Fruit fly (Drosophila melanogaster) whole organism, embryonic: ENCODE measurements around the gene heix.

Source experiments
- Atf3 ChIP-seq: fragments of 200-800 bp; sonication (Bioruptor generic); optimal IDR thresholded peaks from 3 replicates; lab custom pipeline; 2016; ENCODE audit warnings: missing biosample characterization, missing genetic modification characterization
- Bdp1 ChIP-seq: fragments of 200-800 bp; sonication (Bioruptor generic); optimal IDR thresholded peaks from 3 replicates; lab custom pipeline; 2016; ENCODE audit warnings: missing biosample characterization, missing genetic modification characterization
- BtbVII ChIP-seq: fragments of 200-800 bp; sonication (Bioruptor generic); optimal IDR thresholded peaks from 3 replicates; lab custom pipeline; 2017; ENCODE audit warnings: missing biosample characterization, mild to moderate bottlenecking, missing genetic modification characterization
- CG11085 ChIP-seq: fragments of 200-800 bp; sonication (Bioruptor generic); IDR thresholded peaks from 2 replicates; pipeline ENCODE4 v1.3.6; 2022; ENCODE audit warnings: missing biosample characterization, missing genetic modification characterization
- CG11560 ChIP-seq: fragments of 200-800 bp; sonication (Bioruptor generic); IDR thresholded peaks from 3 replicates; pipeline ENCODE4 v1.3.6; 2022; ENCODE audit warnings: missing biosample characterization, missing genetic modification characterization
- CG12104 ChIP-seq: fragments of 200-800 bp; sonication (Bioruptor generic); optimal IDR thresholded peaks from 3 replicates; lab custom pipeline; 2016; ENCODE audit warnings: missing biosample characterization, missing genetic modification characterization
- CG12299 ChIP-seq: fragments of 200-800 bp; sonication (Bioruptor generic); optimal IDR thresholded peaks from 2 replicates; lab custom pipeline; 2018; ENCODE audit warnings: missing biosample characterization, mild to moderate bottlenecking, missing genetic modification characterization
- CG14050 ChIP-seq: fragments of 200-800 bp; sonication (Bioruptor generic); IDR thresholded peaks from 3 replicates; pipeline ENCODE4 v1.3.6; 2022; ENCODE audit warnings: missing biosample characterization, missing genetic modification characterization
- CG15269 ChIP-seq: fragments of 200-800 bp; sonication (Bioruptor generic); optimal IDR thresholded peaks from 2 replicates; lab custom pipeline; 2018; ENCODE audit warnings: missing biosample characterization, mild to moderate bottlenecking, missing genetic modification characterization, moderate library complexity
- CG17186 ChIP-seq: fragments of 200-800 bp; sonication (Bioruptor generic); optimal IDR thresholded peaks from 3 replicates; lab custom pipeline; 2017; ENCODE audit warnings: missing biosample characterization, missing genetic modification reagents, missing genetic modification characterization
- CG17385 ChIP-seq: fragments of 200-800 bp; sonication (Bioruptor generic); optimal IDR thresholded peaks from 3 replicates; lab custom pipeline; 2018; ENCODE audit warnings: missing biosample characterization, mild to moderate bottlenecking, missing genetic modification characterization
- CG31441 ChIP-seq: fragments of 200-800 bp; sonication (Bioruptor generic); IDR thresholded peaks from 2 replicates; pipeline ENCODE4 v1.3.6; 2022; ENCODE audit warnings: missing biosample characterization, missing genetic modification characterization
- CG4360 ChIP-seq: fragments of 200-800 bp; sonication (Bioruptor generic); IDR thresholded peaks from 2 replicates; pipeline ENCODE4 v1.3.6; 2022; ENCODE audit warnings: missing biosample characterization, missing genetic modification characterization
- CG43689 ChIP-seq: fragments of 200-800 bp; sonication (Bioruptor generic); IDR thresholded peaks from 2 replicates; pipeline ENCODE4 v1.3.6; 2022; ENCODE audit warnings: missing biosample characterization, missing genetic modification characterization
- CG6272 ChIP-seq: fragments of 200-800 bp; sonication (Bioruptor generic); IDR thresholded peaks from 2 replicates; pipeline ENCODE4 v1.3.6; 2022; ENCODE audit warnings: missing biosample characterization, missing genetic modification characterization
- CG6791 ChIP-seq: fragments of 200-800 bp; sonication (Bioruptor generic); IDR thresholded peaks from 3 replicates; pipeline ENCODE4 v1.3.6; 2022; ENCODE audit warnings: missing biosample characterization, missing genetic modification characterization; ENCODE audit not compliant: partially characterized antibody
- CG7357 ChIP-seq: fragments of 200-800 bp; sonication (Bioruptor generic); IDR thresholded peaks from 3 replicates; pipeline ENCODE4 v1.3.6; 2022; ENCODE audit warnings: missing biosample characterization, missing genetic modification characterization
- CG7745 ChIP-seq: fragments of 200-800 bp; sonication (Bioruptor generic); optimal IDR thresholded peaks from 2 replicates; lab custom pipeline; 2018; ENCODE audit warnings: missing biosample characterization, mild to moderate bottlenecking, missing genetic modification characterization, moderate library complexity
- CG9817 ChIP-seq: fragments of 200-800 bp; sonication (Bioruptor generic); optimal IDR thresholded peaks from 2 replicates; lab custom pipeline; 2018; ENCODE audit warnings: missing biosample characterization, mild to moderate bottlenecking, missing genetic modification characterization, moderate library complexity
- CoRest ChIP-seq: fragments of 200-800 bp; sonication (Bioruptor generic); optimal IDR thresholded peaks from 3 replicates; lab custom pipeline; 2018; ENCODE audit warnings: missing biosample characterization, mild to moderate bottlenecking, missing genetic modification characterization, moderate library complexity
- D19A ChIP-seq: fragments of 200-800 bp; optimal IDR thresholded peaks from 3 replicates; lab custom pipeline; 2019; ENCODE audit warnings: missing biosample characterization, mild to moderate bottlenecking, missing genetic modification characterization, moderate library complexity
- ERR ChIP-seq: fragments of 200-800 bp; sonication (Bioruptor generic); optimal IDR thresholded peaks from 2 replicates; lab custom pipeline; 2016; ENCODE audit warnings: missing biosample characterization, missing genetic modification characterization
- H2.0 ChIP-seq: fragments of 200-800 bp; sonication (Bioruptor generic); IDR thresholded peaks from 2 replicates; pipeline ENCODE4 v1.3.6; 2022; ENCODE audit warnings: missing biosample characterization, missing genetic modification characterization
- Hsf ChIP-seq: fragments of 200-800 bp; sonication (Bioruptor generic); optimal IDR thresholded peaks from 3 replicates; lab custom pipeline; 2016; ENCODE audit warnings: missing biosample characterization, missing genetic modification characterization
- NC2α ChIP-seq: fragments of 200-800 bp; sonication (Bioruptor generic); optimal IDR thresholded peaks from 2 replicates; lab custom pipeline; 2016; ENCODE audit warnings: missing biosample characterization, missing genetic modification characterization
- Optix ChIP-seq: fragments of 200-800 bp; sonication (Bioruptor generic); IDR thresholded peaks from 3 replicates; pipeline ENCODE4 v1.3.6; 2022; ENCODE audit warnings: missing biosample characterization, missing genetic modification characterization
- Stat92E ChIP-seq, 3 experiments: fragments of >200 bp in 2 of 3; fragments of 200-800 bp in 1 of 3; sonication (Bioruptor generic) in 1 of 3; optimal IDR thresholded peaks; 2 replicates each; lab custom pipeline; 2017 to 2019; ENCODE audit warnings: missing biosample characterization in 3 of 3, missing genetic modification characterization in 3 of 3, mild to moderate bottlenecking in 1 of 3, moderate library complexity in 1 of 3
- Taf1 ChIP-seq: fragments of 200-800 bp; sonication (Bioruptor generic); IDR thresholded peaks from 2 replicates; pipeline ENCODE4 v1.3.6; 2022; ENCODE audit warnings: missing biosample characterization, missing genetic modification characterization
- YL-1 ChIP-seq: fragments of 200-800 bp; sonication (Bioruptor generic); optimal IDR thresholded peaks from 3 replicates; lab custom pipeline; 2017; ENCODE audit warnings: missing biosample characterization, mild to moderate bottlenecking, missing genetic modification characterization
- bigmax ChIP-seq: fragments of 200-800 bp; sonication (Bioruptor generic); optimal IDR thresholded peaks from 2 replicates; lab custom pipeline; 2018; ENCODE audit warnings: missing biosample characterization, mild to moderate bottlenecking, missing genetic modification characterization
- caup ChIP-seq: fragments of 200-800 bp; sonication (Bioruptor generic); optimal IDR thresholded peaks from 3 replicates; lab custom pipeline; 2017; ENCODE audit warnings: missing biosample characterization, mild to moderate bottlenecking, missing genetic modification characterization, moderate library complexity; ENCODE audit not compliant: severe bottlenecking
- dan ChIP-seq: fragments of 200-800 bp; sonication (Bioruptor generic); IDR thresholded peaks from 2 replicates; pipeline ENCODE4 v1.3.6; 2022; ENCODE audit warnings: missing biosample characterization, missing genetic modification characterization
- dimm ChIP-seq: fragments of 200-800 bp; sonication (Bioruptor generic); IDR thresholded peaks from 2 replicates; pipeline ENCODE4 v1.3.6; 2022; ENCODE audit warnings: missing biosample characterization, missing genetic modification characterization
- dmrt99B ChIP-seq: fragments of 200-800 bp; sonication (Bioruptor generic); optimal IDR thresholded peaks from 2 replicates; lab custom pipeline; 2018; ENCODE audit warnings: missing biosample characterization, mild to moderate bottlenecking, missing genetic modification characterization, moderate library complexity
- dysf ChIP-seq: fragments of 200-800 bp; sonication (Bioruptor generic); IDR thresholded peaks from 3 replicates; pipeline ENCODE4 v1.3.6; 2022; ENCODE audit warnings: missing biosample characterization, missing genetic modification characterization
- ftz-f1 ChIP-seq: fragments of 200-800 bp; sonication (Bioruptor generic); optimal IDR thresholded peaks from 2 replicates; lab custom pipeline; 2016; ENCODE audit warnings: missing biosample characterization, missing genetic modification characterization
- ind ChIP-seq: fragments of 200-800 bp; sonication (Bioruptor generic); optimal IDR thresholded peaks from 3 replicates; lab custom pipeline; 2016; ENCODE audit warnings: missing biosample characterization, missing genetic modification characterization
- kah ChIP-seq: fragments of 200-800 bp; sonication (Bioruptor generic); optimal IDR thresholded peaks from 2 replicates; lab custom pipeline; 2018; ENCODE audit warnings: missing biosample characterization, mild to moderate bottlenecking, missing genetic modification characterization
- klu ChIP-seq: fragments of 200-800 bp; sonication (Bioruptor generic); IDR thresholded peaks from 2 replicates; pipeline ENCODE4 v1.3.6; 2022; ENCODE audit warnings: missing biosample characterization, missing genetic modification characterization
- maf-S ChIP-seq: fragments of 200-800 bp; sonication (Bioruptor generic); optimal IDR thresholded peaks from 2 replicates; lab custom pipeline; 2016; ENCODE audit warnings: missing biosample characterization, missing genetic modification characterization
- phol ChIP-seq: fragments of 200-800 bp; sonication (Bioruptor generic); optimal IDR thresholded peaks from 3 replicates; lab custom pipeline; 2018; ENCODE audit warnings: missing biosample characterization, mild to moderate bottlenecking, missing genetic modification characterization, moderate library complexity
- pros ChIP-seq: fragments of 200-800 bp; sonication (Bioruptor generic); optimal IDR thresholded peaks from 3 replicates; lab custom pipeline; 2019; ENCODE audit warnings: missing biosample characterization, mild to moderate bottlenecking, missing genetic modification characterization, moderate library complexity
- pzg ChIP-seq: fragments of 200-800 bp; sonication (Bioruptor generic); optimal IDR thresholded peaks from 3 replicates; lab custom pipeline; 2018; ENCODE audit warnings: missing biosample characterization, mild to moderate bottlenecking, missing genetic modification characterization, moderate library complexity
- ranshi ChIP-seq: fragments of 200-800 bp; sonication (Bioruptor generic); IDR thresholded peaks from 2 replicates; pipeline ENCODE4 v1.3.6; 2022; ENCODE audit warnings: missing biosample characterization, missing genetic modification characterization
- rib ChIP-seq: fragments of 200-800 bp; sonication (Bioruptor generic); IDR thresholded peaks from 2 replicates; pipeline ENCODE4 v1.3.6; 2022; ENCODE audit warnings: missing biosample characterization, missing genetic modification characterization
- sens-2 ChIP-seq: fragments of 200-800 bp; sonication (Bioruptor generic); IDR thresholded peaks from 2 replicates; pipeline ENCODE4 v1.3.6; 2022; ENCODE audit warnings: missing biosample characterization, missing genetic modification characterization
- slou ChIP-seq: fragments of 200-800 bp; sonication (Bioruptor generic); optimal IDR thresholded peaks from 3 replicates; lab custom pipeline; 2016; ENCODE audit warnings: missing biosample characterization, missing genetic modification characterization
- stwl ChIP-seq: fragments of 200-800 bp; sonication (Bioruptor generic); optimal IDR thresholded peaks from 3 replicates; lab custom pipeline; 2018; ENCODE audit warnings: missing biosample characterization, mild to moderate bottlenecking, missing genetic modification characterization, moderate library complexity
- toy ChIP-seq: fragments of 200-800 bp; sonication (Bioruptor generic); IDR thresholded peaks from 2 replicates; pipeline ENCODE4 v1.3.6; 2022; ENCODE audit warnings: missing biosample characterization, missing genetic modification characterization
- twi ChIP-seq: fragments of 200-800 bp; optimal IDR thresholded peaks from 2 replicates; lab custom pipeline; 2019; ENCODE audit warnings: missing biosample characterization, mild to moderate bottlenecking, missing genetic modification characterization, moderate library complexity
- zf30C ChIP-seq: fragments of 200-800 bp; sonication (Bioruptor generic); optimal IDR thresholded peaks from 3 replicates; lab custom pipeline; 2018; ENCODE audit warnings: missing biosample characterization, mild to moderate bottlenecking, missing genetic modification characterization

Gene heix

dm6 chr2L:16286360-16287005, 13.2 kb downstream of the heix start (continued):
- peak; percentile 80 for TF ChIP-seq CoRest (tag; lab: Kevin White, UChicago)
- peak; percentile 1 for TF ChIP-seq pzg (GFP tag; lab: Kevin White, UChicago)
- TF ChIP-seq ERR, result peak; percentile 46
- TF ChIP-seq CG9817, result peak; percentile 74
- no peak for TF ChIP-seq stwl
- peak; percentile 84 for TF ChIP-seq ind (GFP tag; lab: Kevin White, UChicago)
- no peak for TF ChIP-seq CG11560 (tag; lab: Robert Waterston, UW)
- TF ChIP-seq YL-1 (GFP tag; lab: Kevin White, UChicago), result no peak
- TF ChIP-seq Stat92E (GFP tag; optimal IDR thresholded peaks at IDR 0.05; lab: Kevin White, UChicago), result no peak
- TF ChIP-seq CG12104, result peak; percentile 57
- peak; percentile 78 for TF ChIP-seq Hsf (GFP tag; lab: Kevin White, UChicago)
- TF ChIP-seq CG17186, result peak; percentile 24
- TF ChIP-seq rib, result no peak
- TF ChIP-seq klu (GFP tag; lab: Robert Waterston, UW), result no peak
- no peak for TF ChIP-seq dan
- no peak for TF ChIP-seq toy
- TF ChIP-seq NC2α, result peak; percentile 70
- TF ChIP-seq D19A (tag; lab: Kevin White, UChicago), result peak; percentile 80
- TF ChIP-seq CG17385 (GFP tag; lab: Kevin White, UChicago), result peak; percentile 74
- TF ChIP-seq CG12299 (tag; lab: Kevin White, UChicago), result peak; percentile 68
- no peak for TF ChIP-seq CG4360 (GFP tag; lab: Robert Waterston, UW)
- no peak for TF ChIP-seq Taf1 (GFP tag; lab: Robert Waterston, UW)
- TF ChIP-seq CG43689 (GFP tag; lab: Robert Waterston, UW), result no peak
- TF ChIP-seq phol (tag; lab: Kevin White, UChicago), result peak; percentile 93
- no peak for TF ChIP-seq dysf (GFP tag; lab: Robert Waterston, UW)
- TF ChIP-seq dimm (GFP tag; lab: Robert Waterston, UW), result no peak
- peak; percentile 83 for TF ChIP-seq CG15269
- TF ChIP-seq pros (GFP tag; lab: Kevin White, UChicago), result peak; percentile 79
- TF ChIP-seq maf-S (GFP tag; lab: Kevin White, UChicago), result peak; percentile 71
- no peak for TF ChIP-seq ftz-f1 (GFP tag; lab: Kevin White, UChicago)
- TF ChIP-seq CG31441 (GFP tag; lab: Robert Waterston, UW), result no peak
- no peak for TF ChIP-seq H2.0 (GFP tag; lab: Robert Waterston, UW)
- TF ChIP-seq Atf3 (GFP tag; lab: Kevin White, UChicago), result peak; percentile 85
- TF ChIP-seq BtbVII (GFP tag; lab: Kevin White, UChicago), result peak; percentile 69
- TF ChIP-seq CG11085, result no peak
- TF ChIP-seq caup (GFP tag; lab: Kevin White, UChicago), result peak; percentile 85
- TF ChIP-seq CG6791, result no peak
- TF ChIP-seq twi (tag; lab: Kevin White, UChicago), result peak; percentile 63
- peak; percentile 14 for TF ChIP-seq kah
- TF ChIP-seq Bdp1 (GFP tag; lab: Kevin White, UChicago), result peak; percentile 53
- no peak for TF ChIP-seq zf30C (GFP tag; lab: Kevin White, UChicago)
- TF ChIP-seq Optix (GFP tag; lab: Robert Waterston, UW), result no peak
- TF ChIP-seq CG6272 (GFP tag; lab: Robert Waterston, UW), result peak; percentile 72
- TF ChIP-seq dmrt99B (tag; lab: Kevin White, UChicago), result peak; percentile 85
- TF ChIP-seq sens-2 (GFP tag; lab: Robert Waterston, UW), result no peak
- TF ChIP-seq ranshi, result no peak
- no peak for TF ChIP-seq CG14050 (GFP tag; lab: Robert Waterston, UW)
- TF ChIP-seq CG7745 (tag; lab: Kevin White, UChicago), result peak; percentile 15
- peak; percentile 73; the same call in 1 of the 3 replicates for TF ChIP-seq CG7357 (GFP tag; lab: Robert Waterston, UW)
- peak; percentile 32 for TF ChIP-seq slou (GFP tag; lab: Kevin White, UChicago)
- no peak for TF ChIP-seq bigmax
